Worm (Caenorhabditis elegans) whole organism, early embryonic: ENCODE data around the gene nhr-206.

Experiments used
- B0310.2 ChIP-seq: sonication (generic microtip); optimal IDR thresholded peaks from 2 replicates; lab custom pipeline; 2016; ENCODE audit warnings: mild to moderate bottlenecking, missing genetic modification characterization, missing compliant biosample characterization
- F13C5.2 ChIP-seq: sonication (generic microtip); optimal IDR thresholded peaks from 2 replicates; lab custom pipeline; 2017; ENCODE audit warnings: mild to moderate bottlenecking, missing genetic modification characterization, inconsistent platforms, missing compliant biosample characterization
- aly-1 ChIP-seq: sonication (generic microtip); optimal IDR thresholded peaks from 2 replicates; lab custom pipeline; 2016; ENCODE audit warnings: missing genetic modification characterization, missing compliant biosample characterization
- ama-1 ChIP-seq: fragments of 150-350 bp; optimal IDR thresholded peaks from 2 replicates; lab custom pipeline; 2014
- ceh-13 ChIP-seq: fragments of 200-800 bp; sonication (Bioruptor generic); optimal IDR thresholded peaks from 2 replicates; lab custom pipeline; 2018; ENCODE audit warnings: mild to moderate bottlenecking, missing genetic modification characterization, missing compliant biosample characterization
- ceh-36 ChIP-seq: sonication (generic microtip); optimal IDR thresholded peaks from 2 replicates; lab custom pipeline; 2016; ENCODE audit warnings: missing genetic modification characterization, inconsistent platforms, missing compliant biosample characterization
- ets-7 ChIP-seq: sonication (generic microtip); optimal IDR thresholded peaks from 2 replicates; lab custom pipeline; 2016; ENCODE audit warnings: missing genotype, missing genetic modification characterization, missing compliant biosample characterization
- flt-1 ChIP-seq: fragments of 200-800 bp; sonication (Bioruptor generic); IDR thresholded peaks from 2 replicates; pipeline ENCODE4 v1.3.6; 2022; ENCODE audit warnings: missing genetic modification characterization, missing compliant biosample characterization
- hmbx-1 ChIP-seq: sonication (generic microtip); optimal IDR thresholded peaks from 2 replicates; lab custom pipeline; 2016; ENCODE audit warnings: mild to moderate bottlenecking, missing genetic modification characterization, missing compliant biosample characterization
- hmg-4 ChIP-seq: fragments of 200-800 bp; sonication (Bioruptor generic); optimal IDR thresholded peaks from 2 replicates; lab custom pipeline; 2018; ENCODE audit warnings: mild to moderate bottlenecking, missing genetic modification characterization, missing compliant biosample characterization
- hnd-1 ChIP-seq: sonication (generic microtip); optimal IDR thresholded peaks from 2 replicates; lab custom pipeline; 2016; ENCODE audit warnings: missing genetic modification characterization, missing compliant biosample characterization
- pes-1 ChIP-seq: fragments of 200-800 bp; sonication (Bioruptor generic); IDR thresholded peaks from 2 replicates; pipeline ENCODE4 v1.3.6; 2022; ENCODE audit warnings: missing genetic modification reagents, missing genetic modification characterization, missing compliant biosample characterization
- scrt-1 ChIP-seq: fragments of 200-800 bp; sonication (Bioruptor generic); IDR thresholded peaks from 2 replicates; pipeline ENCODE4 v1.3.6; 2022; ENCODE audit warnings: missing genetic modification characterization, missing compliant biosample characterization
- sea-1 ChIP-seq: fragments of 200-800 bp; sonication (Bioruptor generic); conservative IDR thresholded peaks from 2 replicates; pipeline ENCODE4 v1.3.6; 2022; ENCODE audit warnings: missing genetic modification characterization, missing compliant biosample characterization
- tbx-11 ChIP-seq: fragments of 200-800 bp; sonication (Bioruptor generic); IDR thresholded peaks from 2 replicates; pipeline ENCODE4 v1.3.6; 2022; ENCODE audit warnings: missing genetic modification characterization, missing compliant biosample characterization
- tbx-37 ChIP-seq: fragments of 200-800 bp; sonication (Bioruptor generic); conservative IDR thresholded peaks from 2 replicates; pipeline ENCODE4 v1.3.6; 2022; ENCODE audit warnings: missing genetic modification reagents, missing genetic modification characterization, missing compliant biosample characterization
- tra-4 ChIP-seq: sonication (generic microtip); optimal IDR thresholded peaks from 2 replicates; lab custom pipeline; 2017; ENCODE audit warnings: missing genetic modification characterization, missing compliant biosample characterization

The nhr-206 gene

DNA sequence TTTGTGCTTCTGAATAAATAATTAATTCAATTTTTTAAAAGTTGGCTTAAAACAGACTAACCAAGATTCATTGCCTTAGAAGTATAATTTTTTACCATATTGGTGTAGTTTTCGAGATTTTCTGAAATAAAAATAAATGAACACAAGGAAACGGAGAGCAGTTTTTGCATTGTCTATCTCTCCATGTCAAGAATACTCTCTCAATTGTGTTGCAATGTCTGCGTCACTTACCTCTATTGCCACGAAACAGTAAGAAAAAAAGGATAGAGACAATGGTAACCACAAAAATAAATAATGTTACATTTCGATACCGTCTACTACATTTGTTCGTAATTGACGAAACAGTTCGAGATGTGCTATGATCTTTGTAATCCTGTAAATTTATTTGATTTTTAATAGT lies 8.9 kb upstream of the nhr-206 start, which contains the start of gene R07B7.10:
R07B7.10 (plus strand) TSS at position 285 of the 400 bp plus-strand sequence.
- no peak for TF ChIP-seq flt-1 (GFP tag; lab: Robert Waterston, UW)
- no peak for TF ChIP-seq pes-1
- TF ChIP-seq aly-1 (tag; lab: Kevin White, UChicago): no peak
- no peak for TF ChIP-seq sea-1
- TF ChIP-seq ets-7 (tag; lab: Kevin White, UChicago): no peak
- TF ChIP-seq hmg-4 (GFP tag; lab: Kevin White, UChicago): no peak
- no peak for TF ChIP-seq hmbx-1 (tag; lab: Kevin White, UChicago)
- TF ChIP-seq scrt-1: no peak
- no peak for TF ChIP-seq ama-1 (lab: Kevin White, UChicago)
- no peak for TF ChIP-seq F13C5.2 (tag; lab: Kevin White, UChicago)
- no peak for TF ChIP-seq ceh-13 (GFP tag; lab: Kevin White, UChicago)
- no peak for TF ChIP-seq tra-4 (tag; lab: Kevin White, UChicago)
- no peak for TF ChIP-seq ceh-36
- TF ChIP-seq tbx-37 (GFP tag; lab: Robert Waterston, UW): no peak
- no peak for TF ChIP-seq B0310.2 (tag; lab: Kevin White, UChicago)
- no peak for TF ChIP-seq tbx-11 (GFP tag; lab: Robert Waterston, UW)
- no peak for TF ChIP-seq hnd-1 (tag; lab: Kevin White, UChicago)

- TF ChIP-seq B0310.2 (tag; lab: Kevin White, UChicago) (no peak), F13C5.2 (tag; lab: Kevin White, UChicago) (no peak), hmbx-1 (tag; lab: Kevin White, UChicago) (no peak), ama-1 (lab: Kevin White, UChicago) (no peak), ceh-36 (no peak), tbx-37 (GFP tag; lab: Robert Waterston, UW) (no peak), pes-1 (no peak), aly-1 (tag; lab: Kevin White, UChicago) (no peak), flt-1 (GFP tag; lab: Robert Waterston, UW) (no peak), ets-7 (tag; lab: Kevin White, UChicago) (no peak), sea-1 (no peak), tbx-11 (GFP tag; lab: Robert Waterston, UW) (no peak), hmg-4 (GFP tag; lab: Kevin White, UChicago) (no peak), tra-4 (tag; lab: Kevin White, UChicago) (no peak), hnd-1 (tag; lab: Kevin White, UChicago) (no peak), scrt-1 (no peak)
Measured at ce11 chrV:12084216-12084615, 7.6 kb upstream of the nhr-206 start, which contains the start of gene R07B7.8. Gene R07B7.8 (minus strand): TSS chrV:12084316.

DNA sequence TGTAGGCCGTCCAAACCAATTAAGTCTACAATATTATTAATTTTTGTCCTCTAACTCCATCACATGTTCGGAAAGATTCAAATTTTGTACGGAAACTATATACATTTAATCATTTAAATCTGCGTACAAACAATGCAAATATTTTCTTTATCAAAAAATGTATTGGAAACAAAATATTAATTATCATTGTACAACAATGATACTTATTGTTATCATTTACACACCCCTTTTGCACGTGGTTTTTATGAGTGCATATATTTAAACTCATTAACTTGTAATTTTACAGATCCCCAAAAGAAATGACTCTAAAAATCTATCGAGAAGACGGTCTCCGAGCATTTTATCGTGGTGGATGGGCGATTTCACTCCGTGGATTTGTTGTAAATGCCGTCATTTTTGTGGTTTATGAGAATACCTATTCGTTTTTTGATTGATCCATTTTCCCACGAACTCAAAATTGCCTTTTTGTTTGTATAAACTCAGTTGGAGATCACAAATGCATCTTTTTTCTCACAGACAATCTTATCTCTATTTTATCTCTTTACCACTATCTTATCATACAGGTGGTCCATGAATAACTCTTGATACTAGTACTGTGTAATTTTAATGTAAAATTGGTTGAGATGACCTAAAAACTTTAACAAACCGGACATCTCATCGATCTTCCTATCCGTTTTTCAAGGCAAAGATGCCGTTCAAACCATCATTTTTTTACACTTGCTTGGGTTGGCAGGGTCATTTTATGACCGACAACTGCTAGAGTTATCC lies 5.8 kb upstream of the nhr-206 start:
- TF ChIP-seq aly-1 (tag; lab: Kevin White, UChicago): no peak

- no peak for TF ChIP-seq aly-1 (tag; lab: Kevin White, UChicago)
Measured at ce11 chrV:12086934-12087333, 4.9 kb upstream of the nhr-206 start, which contains the start of gene gana-1. Gene gana-1 (plus strand): TSS chrV:12087234.

DNA sequence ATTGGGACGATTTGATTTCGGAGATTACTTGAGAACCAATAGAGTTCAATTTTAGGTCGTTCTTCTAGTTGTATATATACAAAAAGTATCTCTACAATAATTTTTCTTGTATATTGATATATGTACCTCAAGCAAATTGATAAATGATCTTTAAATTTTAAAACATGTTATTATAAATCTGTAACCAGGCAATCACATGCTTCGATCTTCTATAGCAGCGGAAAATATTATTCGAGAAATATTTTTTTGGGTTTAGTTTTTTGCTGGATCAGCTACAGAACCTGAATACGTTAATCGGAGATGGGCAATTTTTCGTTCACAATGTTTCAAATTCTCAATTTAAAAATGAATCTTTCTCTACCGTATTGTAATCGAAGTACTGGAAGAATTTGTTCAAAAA lies 3.0 kb upstream of the nhr-206 start, which contains the start of gene R07B7.12:
R07B7.12 (plus strand) TSS at position 301 of the 400 bp plus-strand sequence.
- no peak for TF ChIP-seq ama-1 (lab: Kevin White, UChicago)
- no peak for TF ChIP-seq ets-7 (tag; lab: Kevin White, UChicago)

- TF ChIP-seq ama-1 (lab: Kevin White, UChicago) (no peak), ets-7 (tag; lab: Kevin White, UChicago) (no peak), hnd-1 (tag; lab: Kevin White, UChicago) (no peak), B0310.2 (tag; lab: Kevin White, UChicago) (no peak), tbx-11 (GFP tag; lab: Robert Waterston, UW) (no peak), hmbx-1 (tag; lab: Kevin White, UChicago) (no peak), sea-1 (no peak), flt-1 (GFP tag; lab: Robert Waterston, UW) (no peak), ceh-36 (no peak)
Measured at ce11 chrV:12094030-12094429, 2.2 kb downstream of the nhr-206 start, which contains the start of gene nhr-208. Gene nhr-208 (plus strand): TSS chrV:12094317.

- TF ChIP-seq ets-7 (tag; lab: Kevin White, UChicago) (no peak), tbx-37 (GFP tag; lab: Robert Waterston, UW) (no peak), hnd-1 (tag; lab: Kevin White, UChicago) (no peak), ama-1 (lab: Kevin White, UChicago) (no peak), ceh-13 (GFP tag; lab: Kevin White, UChicago) (no peak), ceh-36 (no peak), tbx-11 (GFP tag; lab: Robert Waterston, UW) (no peak), B0310.2 (tag; lab: Kevin White, UChicago) (no peak), sea-1 (no peak), flt-1 (GFP tag; lab: Robert Waterston, UW) (no peak), hmg-4 (GFP tag; lab: Kevin White, UChicago) (no peak), pes-1 (no peak), hmbx-1 (tag; lab: Kevin White, UChicago) (no peak), tra-4 (tag; lab: Kevin White, UChicago) (no peak), aly-1 (tag; lab: Kevin White, UChicago) (no peak)
Measured at ce11 chrV:12095865-12096264, 4.1 kb downstream of the nhr-206 start, which contains the start of gene nhr-207. Gene nhr-207 (plus strand): TSS chrV:12096146.
